Worm (Caenorhabditis elegans): ENCODE data around the gene fbxb-20.
"Not testable (repeated sequence)": the region's sequence is repeated elsewhere in the genome, so short reads cannot be mapped to it uniquely, and the experiment has no call there.

DNA sequence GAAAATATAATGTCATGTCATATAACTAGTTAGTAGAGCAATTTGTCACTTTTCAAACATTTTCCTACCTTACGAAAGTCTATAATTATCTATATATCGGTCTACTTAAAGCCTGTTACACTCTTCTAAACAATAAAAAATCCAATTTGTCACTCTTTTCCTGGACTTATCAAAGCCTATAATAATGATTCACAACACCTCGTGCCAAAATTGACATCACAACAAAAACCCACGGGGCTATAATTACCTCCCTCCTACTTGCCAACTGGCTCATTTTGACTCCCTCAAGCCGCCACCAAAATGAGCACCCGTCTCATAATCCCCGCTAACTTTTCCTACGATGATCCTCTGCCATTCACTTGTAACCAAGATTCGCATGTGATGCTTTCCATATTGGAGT is 14.0 kb downstream of the fbxb-20 start, which contains the start of gene srg-20:
- not testable (repeated sequence) for TF ChIP-seq nhr-11 (tag; optimal IDR thresholded peaks at IDR 0.05); fkh-10 (GFP tag; optimal IDR thresholded peaks at IDR 0.05); unc-62 (GFP tag; optimal IDR thresholded peaks at IDR 0.05); nhr-43 (tag; optimal IDR thresholded peaks at IDR 0.05; ENCODE audit: poor library complexity, severe bottlenecking); sea-2 (GFP tag; optimal IDR thresholded peaks at IDR 0.05); nhr-237 (tag; optimal IDR thresholded peaks at IDR 0.05)

All from whole organism, L3 larva.